Fruit fly (Drosophila melanogaster) whole organism, embryonic: ENCODE data around the gene CG32706.

Experiments used
- BEAF-32 ChIP-seq: fragments of 200-800 bp; sonication (Bioruptor generic); optimal IDR thresholded peaks from 3 replicates; lab custom pipeline; 2017; ENCODE audit warnings: missing biosample characterization, missing genetic modification characterization, mild to moderate bottlenecking, moderate library complexity, missing genetic modification reagents
- BtbVII ChIP-seq: fragments of 200-800 bp; sonication (Bioruptor generic); optimal IDR thresholded peaks from 3 replicates; lab custom pipeline; 2017; ENCODE audit warnings: missing biosample characterization, mild to moderate bottlenecking, missing genetic modification characterization
- CG10209 ChIP-seq: fragments of 200-800 bp; sonication (Bioruptor generic); optimal IDR thresholded peaks from 3 replicates; lab custom pipeline; 2017; ENCODE audit warnings: missing biosample characterization, mild to moderate bottlenecking, missing genetic modification characterization, missing genetic modification reagents
- CG10321 ChIP-seq: fragments of 200-800 bp; sonication (Bioruptor generic); IDR thresholded peaks from 2 replicates; pipeline ENCODE4 v1.3.6; 2022; ENCODE audit warnings: missing biosample characterization, missing genetic modification characterization
- CG10543 ChIP-seq: fragments of 200-800 bp; sonication (Bioruptor generic); optimal IDR thresholded peaks from 3 replicates; lab custom pipeline; 2017; ENCODE audit warnings: missing biosample characterization, mild to moderate bottlenecking, missing genetic modification characterization, moderate library complexity
- CG11456 ChIP-seq: fragments of 200-800 bp; sonication (Bioruptor generic); IDR thresholded peaks from 3 replicates; pipeline ENCODE4 v1.3.6; 2022; ENCODE audit warnings: missing biosample characterization, missing genetic modification characterization
- CG14014 ChIP-seq: fragments of 200-800 bp; sonication (Bioruptor generic); IDR thresholded peaks from 2 replicates; pipeline ENCODE4 v1.3.6; 2022; ENCODE audit warnings: missing biosample characterization, missing genetic modification characterization
- CG14050 ChIP-seq: fragments of 200-800 bp; sonication (Bioruptor generic); IDR thresholded peaks from 3 replicates; pipeline ENCODE4 v1.3.6; 2022; ENCODE audit warnings: missing biosample characterization, missing genetic modification characterization
- CG14860 ChIP-seq: fragments of 200-800 bp; sonication (Bioruptor generic); IDR thresholded peaks from 3 replicates; pipeline ENCODE4 v1.3.6; 2022; ENCODE audit warnings: missing biosample characterization, missing genetic modification characterization; ENCODE audit not compliant: partially characterized antibody
- CG15479 ChIP-seq: fragments of 200-800 bp; sonication (Bioruptor generic); optimal IDR thresholded peaks from 3 replicates; lab custom pipeline; 2019; ENCODE audit warnings: missing biosample characterization, mild to moderate bottlenecking, missing genetic modification characterization, moderate library complexity
- CG17328 ChIP-seq: fragments of 200-800 bp; sonication (Bioruptor generic); IDR thresholded peaks from 2 replicates; pipeline ENCODE4 v1.3.6; 2022; ENCODE audit warnings: missing biosample characterization, missing genetic modification characterization
- CG17612 ChIP-seq: fragments of 200-800 bp; sonication (Bioruptor generic); IDR thresholded peaks from 2 replicates; pipeline ENCODE4 v1.3.6; 2022; ENCODE audit warnings: missing biosample characterization, missing genetic modification characterization
- CG2202 ChIP-seq: fragments of 200-800 bp; sonication (Bioruptor generic); optimal IDR thresholded peaks from 2 replicates; lab custom pipeline; 2018; ENCODE audit warnings: missing biosample characterization, mild to moderate bottlenecking, missing genetic modification characterization
- CG31365 ChIP-seq: fragments of 200-800 bp; sonication (Bioruptor generic); optimal IDR thresholded peaks from 2 replicates; lab custom pipeline; 2018; ENCODE audit warnings: missing biosample characterization, mild to moderate bottlenecking, missing genetic modification characterization
- CG4282 ChIP-seq: fragments of 200-800 bp; sonication (Bioruptor generic); optimal IDR thresholded peaks from 2 replicates; lab custom pipeline; 2016; ENCODE audit warnings: missing biosample characterization, missing genetic modification characterization
- CG43689 ChIP-seq: fragments of 200-800 bp; sonication (Bioruptor generic); IDR thresholded peaks from 2 replicates; pipeline ENCODE4 v1.3.6; 2022; ENCODE audit warnings: missing biosample characterization, missing genetic modification characterization
- CG5245 ChIP-seq: fragments of 200-800 bp; sonication (Bioruptor generic); optimal IDR thresholded peaks from 3 replicates; lab custom pipeline; 2016; ENCODE audit warnings: missing biosample characterization, missing genetic modification characterization
- CG6272 ChIP-seq: fragments of 200-800 bp; sonication (Bioruptor generic); IDR thresholded peaks from 2 replicates; pipeline ENCODE4 v1.3.6; 2022; ENCODE audit warnings: missing biosample characterization, missing genetic modification characterization
- CG6654 ChIP-seq: fragments of 200-800 bp; sonication (Bioruptor generic); optimal IDR thresholded peaks from 2 replicates; lab custom pipeline; 2017; ENCODE audit warnings: missing biosample characterization, mild to moderate bottlenecking, missing genetic modification characterization
- CG7839 ChIP-seq: fragments of 200-800 bp; sonication (Bioruptor generic); optimal IDR thresholded peaks from 3 replicates; lab custom pipeline; 2018; ENCODE audit warnings: missing biosample characterization, mild to moderate bottlenecking, missing genetic modification characterization, moderate library complexity
- CG7987 ChIP-seq: fragments of 200-800 bp; sonication (Bioruptor generic); optimal IDR thresholded peaks from 2 replicates; lab custom pipeline; 2018; ENCODE audit warnings: missing biosample characterization, mild to moderate bottlenecking, missing genetic modification characterization, moderate library complexity
- CG8924 ChIP-seq: fragments of 200-800 bp; optimal IDR thresholded peaks from 3 replicates; lab custom pipeline; 2019; ENCODE audit warnings: missing biosample characterization, mild to moderate bottlenecking, missing genetic modification characterization, moderate library complexity
- CkIIα-i1 ChIP-seq: fragments of 200-800 bp; sonication (Bioruptor generic); IDR thresholded peaks from 2 replicates; pipeline ENCODE4 v1.3.6; 2022; ENCODE audit warnings: missing biosample characterization, missing genetic modification characterization
- Dip2 ChIP-seq: fragments of 200-800 bp; sonication (Bioruptor generic); IDR thresholded peaks from 2 replicates; pipeline ENCODE4 v1.3.6; 2022; ENCODE audit warnings: missing biosample characterization, missing genetic modification characterization
- E2f2 ChIP-seq: fragments of 200-800 bp; sonication (Bioruptor generic); IDR thresholded peaks from 2 replicates; pipeline ENCODE4 v1.3.6; 2022; ENCODE audit warnings: missing biosample characterization, missing genetic modification characterization
- Ets65A ChIP-seq: fragments of 200-800 bp; sonication (Bioruptor generic); peaks from one replicate; lab custom pipeline; 2016; ENCODE audit warnings: missing biosample characterization, missing genetic modification characterization
- GATAe ChIP-seq: fragments of 200-800 bp; sonication (Bioruptor generic); conservative IDR thresholded peaks from 2 replicates; pipeline ENCODE4 v1.3.6; 2022; ENCODE audit warnings: missing biosample characterization, missing genetic modification characterization
- Hr78 ChIP-seq, 2 experiments: fragments of 200-800 bp in 1 of 2; fragments of >200 bp in 1 of 2; sonication (Bioruptor generic) in 1 of 2; optimal IDR thresholded peaks; 2 replicates each; lab custom pipeline; 2017 to 2019; ENCODE audit warnings: missing biosample characterization in 2 of 2, missing genetic modification characterization in 2 of 2, mild to moderate bottlenecking in 1 of 2, moderate library complexity in 1 of 2
- MESR4 ChIP-seq: fragments of 200-800 bp; sonication (Bioruptor generic); optimal IDR thresholded peaks from 2 replicates; lab custom pipeline; 2018; ENCODE audit warnings: missing biosample characterization, mild to moderate bottlenecking, missing genetic modification characterization, moderate library complexity
- Nf-YB ChIP-seq: fragments of 200-800 bp; sonication (Bioruptor generic); optimal IDR thresholded peaks from 3 replicates; lab custom pipeline; 2019; ENCODE audit warnings: missing biosample characterization, mild to moderate bottlenecking, missing genetic modification characterization, moderate library complexity
- Optix ChIP-seq: fragments of 200-800 bp; sonication (Bioruptor generic); IDR thresholded peaks from 3 replicates; pipeline ENCODE4 v1.3.6; 2022; ENCODE audit warnings: missing biosample characterization, missing genetic modification characterization
- Ptx1 ChIP-seq: fragments of 200-800 bp; sonication (Bioruptor generic); IDR thresholded peaks from 2 replicates; pipeline ENCODE4 v1.3.6; 2022; ENCODE audit warnings: missing biosample characterization, missing genetic modification characterization
- Spps ChIP-seq: fragments of 200-800 bp; sonication (Bioruptor generic); optimal IDR thresholded peaks from 2 replicates; lab custom pipeline; 2018; ENCODE audit warnings: missing biosample characterization, mild to moderate bottlenecking, missing genetic modification characterization
- Trl ChIP-seq, 3 experiments: fragments of >200 bp in 2 of 3; fragments of 200-800 bp in 1 of 3; sonication (Bioruptor generic) in 1 of 3; optimal IDR thresholded peaks; 2 replicates in 1 of 3; 3 replicates in 2 of 3; lab custom pipeline; 2016 to 2017; ENCODE audit warnings: missing biosample characterization in 1 of 3, missing genetic modification characterization in 1 of 3
- Xrp1 ChIP-seq: fragments of 200-800 bp; sonication (Bioruptor generic); IDR thresholded peaks from 2 replicates; pipeline ENCODE4 v1.3.6; 2022; ENCODE audit warnings: missing biosample characterization, missing genetic modification characterization
- YL-1 ChIP-seq: fragments of 200-800 bp; sonication (Bioruptor generic); optimal IDR thresholded peaks from 3 replicates; lab custom pipeline; 2017; ENCODE audit warnings: missing biosample characterization, mild to moderate bottlenecking, missing genetic modification characterization
- crp ChIP-seq, 2 experiments: fragments of 200-800 bp; sonication (Bioruptor generic); optimal IDR thresholded peaks; 2 replicates in 1 of 2; 3 replicates in 1 of 2; lab custom pipeline; 2017; ENCODE audit warnings: missing biosample characterization in 2 of 2, missing genetic modification characterization in 2 of 2, mild to moderate bottlenecking in 1 of 2, moderate library complexity in 1 of 2
- dpn ChIP-seq, 2 experiments: fragments of 200-800 bp; sonication (Bioruptor generic); optimal IDR thresholded peaks; 3 replicates each; lab custom pipeline; 2016; ENCODE audit warnings: missing biosample characterization in 2 of 2, missing genetic modification characterization in 2 of 2
- ems ChIP-seq: fragments of 200-800 bp; sonication (Bioruptor generic); optimal IDR thresholded peaks from 3 replicates; lab custom pipeline; 2016; ENCODE audit warnings: missing biosample characterization, missing genetic modification characterization
- gce ChIP-seq: fragments of 200-800 bp; sonication (Bioruptor generic); IDR thresholded peaks from 3 replicates; pipeline ENCODE4 v1.3.6; 2022; ENCODE audit warnings: missing biosample characterization, missing genetic modification characterization
- hb ChIP-seq: fragments of 200-800 bp; sonication (Bioruptor generic); IDR thresholded peaks from 3 replicates; pipeline ENCODE4 v1.3.6; 2022; ENCODE audit warnings: missing biosample characterization, missing genetic modification characterization; ENCODE audit not compliant: partially characterized antibody
- pros ChIP-seq: fragments of 200-800 bp; sonication (Bioruptor generic); optimal IDR thresholded peaks from 3 replicates; lab custom pipeline; 2019; ENCODE audit warnings: missing biosample characterization, mild to moderate bottlenecking, missing genetic modification characterization, moderate library complexity
- run ChIP-seq: fragments of 200-800 bp; sonication (Bioruptor generic); optimal IDR thresholded peaks from 3 replicates; lab custom pipeline; 2018; ENCODE audit warnings: missing biosample characterization, mild to moderate bottlenecking, missing genetic modification characterization
- seq ChIP-seq: fragments of 200-800 bp; sonication (Bioruptor generic); IDR thresholded peaks from 2 replicates; pipeline ENCODE4 v1.3.6; 2022; ENCODE audit warnings: missing biosample characterization, missing genetic modification characterization
- sima ChIP-seq: fragments of 200-800 bp; sonication (Bioruptor generic); optimal IDR thresholded peaks from 2 replicates; lab custom pipeline; 2016; ENCODE audit warnings: missing biosample characterization, missing genetic modification characterization
- tin ChIP-seq: fragments of 200-800 bp; sonication (Bioruptor generic); optimal IDR thresholded peaks from 3 replicates; lab custom pipeline; 2016; ENCODE audit warnings: missing biosample characterization, missing genetic modification characterization
- tll ChIP-seq, 2 experiments: fragments of 200-800 bp in 1 of 2; fragments of >200 bp in 1 of 2; sonication (Bioruptor generic) in 1 of 2; optimal IDR thresholded peaks; 2 replicates each; lab custom pipeline; 2017 to 2019; ENCODE audit warnings: missing biosample characterization in 2 of 2, missing genetic modification characterization in 2 of 2, mild to moderate bottlenecking in 1 of 2, moderate library complexity in 1 of 2
- trh ChIP-seq: fragments of 200-800 bp; sonication (Bioruptor generic); optimal IDR thresholded peaks from 2 replicates; lab custom pipeline; 2016; ENCODE audit warnings: missing biosample characterization, missing genetic modification characterization
- usp ChIP-seq: fragments of >200 bp; optimal IDR thresholded peaks from 2 replicates; lab custom pipeline; 2017; ENCODE audit warnings: missing biosample characterization, missing genetic modification characterization
- wek ChIP-seq: fragments of 200-800 bp; sonication (Bioruptor generic); optimal IDR thresholded peaks from 3 replicates; lab custom pipeline; 2018; ENCODE audit warnings: missing biosample characterization, mild to moderate bottlenecking, missing genetic modification characterization, moderate library complexity
- zfh1 ChIP-seq: fragments of 200-800 bp; sonication (Bioruptor generic); IDR thresholded peaks from 3 replicates; pipeline ENCODE4 v1.3.6; 2022; ENCODE audit warnings: missing biosample characterization, missing genetic modification characterization

Gene CG32706

DNA sequence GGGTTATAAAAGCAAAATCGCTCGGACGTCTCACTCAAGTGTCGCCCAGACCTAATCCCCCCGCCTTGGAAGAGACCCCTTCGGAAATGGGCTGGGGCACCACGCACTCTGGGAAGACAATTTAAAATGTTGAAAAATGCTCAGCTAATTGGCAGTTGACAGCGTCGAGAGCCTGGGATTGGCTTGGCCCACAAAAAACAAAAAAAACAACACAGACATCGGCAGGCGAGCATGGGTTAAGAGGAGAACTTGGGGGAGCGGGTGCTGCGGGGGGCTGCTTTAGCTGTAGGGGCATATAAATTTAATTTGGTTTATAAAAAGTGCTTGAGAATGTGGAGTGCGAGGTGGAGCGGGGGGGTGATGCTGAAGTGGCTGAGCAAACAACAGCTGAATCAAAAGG is 35.6 kb downstream of the CG32706 start (continued):
- TF ChIP-seq tin (GFP tag; lab: Kevin White, UChicago) (no peak), Spps (tag; lab: Kevin White, UChicago) (no peak), zfh1 (no peak), BtbVII (GFP tag; lab: Kevin White, UChicago) (no peak), seq (no peak), tll (GFP tag; optimal IDR thresholded peaks at IDR 0.05; lab: Kevin White, UChicago) (no peak), CG10321 (no peak), hb (GFP tag; lab: Robert Waterston, UW) (no peak), CG43689 (GFP tag; lab: Robert Waterston, UW) (no peak), trh (no peak), CG7839 (tag; lab: Kevin White, UChicago) (no peak), Nf-YB (GFP tag; lab: Kevin White, UChicago) (peak; percentile 15), CG14050 (GFP tag; lab: Robert Waterston, UW) (no peak), CG14014 (GFP tag; lab: Robert Waterston, UW) (0 out of 2 replicates have a peak, but pooled peaks have one; percentile 7), CG5245 (no peak), CG31365 (tag; lab: Kevin White, UChicago) (no peak), sima (GFP tag; lab: Kevin White, UChicago) (no peak), YL-1 (GFP tag; lab: Kevin White, UChicago) (no peak), CG15479 (GFP tag; lab: Kevin White, UChicago) (no peak), CG14860 (GFP tag; lab: Robert Waterston, UW) (no peak), CG17612 (GFP tag; lab: Robert Waterston, UW) (no peak), BEAF-32 (GFP tag; lab: Kevin White, UChicago) (no peak), dpn (GFP tag; optimal IDR thresholded peaks at IDR 0.05; lab: Kevin White, UChicago) (no peak), E2f2 (GFP tag; lab: Robert Waterston, UW) (no peak), CkIIα-i1 (no peak), CG10209 (GFP tag; lab: Kevin White, UChicago) (no peak), Xrp1 (GFP tag; lab: Robert Waterston, UW) (0 out of 2 replicates have a peak, but pooled peaks have one; percentile 4), wek (no peak), CG11456 (GFP tag; lab: Robert Waterston, UW) (no peak), Hr78 (GFP tag; optimal IDR thresholded peaks at IDR 0.05; lab: Kevin White, UChicago) (no peak), CG6272 (GFP tag; lab: Robert Waterston, UW) (no peak), CG4282 (GFP tag; lab: Kevin White, UChicago) (no peak), Ets65A (peak; percentile 36), CG8924 (tag; lab: Kevin White, UChicago) (no peak), CG6654 (GFP tag; lab: Kevin White, UChicago) (no peak), CG7987 (no peak), Trl (optimal IDR thresholded peaks at IDR 0.05; lab: Kevin White, UChicago) (no peak), Trl (GFP tag; optimal IDR thresholded peaks at IDR 0.05; lab: Kevin White, UChicago) (no peak), gce (no peak), Optix (GFP tag; lab: Robert Waterston, UW) (no peak), Dip2 (GFP tag; lab: Robert Waterston, UW) (no peak), GATAe (GFP tag; lab: Robert Waterston, UW) (no peak), usp (no peak), MESR4 (GFP tag; lab: Kevin White, UChicago) (no peak), pros (GFP tag; lab: Kevin White, UChicago) (no peak), run (tag; lab: Kevin White, UChicago) (no peak), CG17328 (GFP tag; lab: Robert Waterston, UW) (no peak), ems (no peak), crp (GFP tag; optimal IDR thresholded peaks at IDR 0.05; lab: Kevin White, UChicago) (no peak), CG2202 (no peak), CG10543 (peak; percentile 16), Ptx1 (GFP tag; lab: Robert Waterston, UW) (no peak)
